Fruit fly (Drosophila melanogaster) whole organism, wandering third instar larva: ENCODE measurements around the gene Cad89D.
A peak's percentile ranks its signal among the peaks of the same experiment; 100 is the strongest.

Experiments
- Abd-B ChIP-seq: fragments of >200 bp; optimal IDR thresholded peaks from 2 replicates; lab custom pipeline; 2017; ENCODE audit warnings: missing biosample characterization, missing genetic modification characterization
- CG32264 ChIP-seq: fragments of 200-800 bp; sonication (Bioruptor generic); optimal IDR thresholded peaks from 2 replicates; lab custom pipeline; 2016; ENCODE audit warnings: missing biosample characterization, missing genetic modification characterization
- CG9705 ChIP-seq: fragments of 200-800 bp; sonication (Bioruptor generic); optimal IDR thresholded peaks from 2 replicates; lab custom pipeline; 2018; ENCODE audit warnings: missing biosample characterization, mild to moderate bottlenecking, missing genetic modification characterization
- CrebA ChIP-seq: fragments of 200-800 bp; sonication (Bioruptor generic); optimal IDR thresholded peaks from 2 replicates; lab custom pipeline; 2016; ENCODE audit warnings: missing biosample characterization, mild to moderate bottlenecking, missing genetic modification characterization, borderline replicate concordance
- Dif ChIP-seq: fragments of 200-275, 200-300 bp; sonication (Bioruptor generic); optimal IDR thresholded peaks from 2 replicates; lab custom pipeline; 2018; ENCODE audit warnings: missing biosample characterization, missing genetic modification characterization; ENCODE audit not compliant: partially characterized antibody
- HLH106 ChIP-seq: fragments of 200-800 bp; optimal IDR thresholded peaks from 3 replicates; lab custom pipeline; 2019; ENCODE audit warnings: missing biosample characterization, mild to moderate bottlenecking, missing genetic modification characterization, moderate library complexity
- Hnf4 ChIP-seq: fragments of 200-800 bp; sonication (Bioruptor generic); optimal IDR thresholded peaks from 2 replicates; lab custom pipeline; 2016; ENCODE audit warnings: missing biosample characterization, mild to moderate bottlenecking, missing genetic modification characterization
- Mio ChIP-seq: sonication (Bioruptor generic); optimal IDR thresholded peaks from 2 replicates; lab custom pipeline; 2016; ENCODE audit warnings: missing biosample characterization, missing genetic modification characterization
- Myc ChIP-seq: fragments of >200 bp; optimal IDR thresholded peaks from 2 replicates; lab custom pipeline; 2017
- OdsH ChIP-seq: fragments of 200-800 bp; sonication (Bioruptor generic); optimal IDR thresholded peaks from 2 replicates; lab custom pipeline; 2016; ENCODE audit warnings: missing biosample characterization, mild to moderate bottlenecking, missing genetic modification characterization
- Rel ChIP-seq, 2 experiments: fragments of 200-800 bp; sonication (Bioruptor generic) in 1 of 2; optimal IDR thresholded peaks; 2 replicates in 1 of 2; 3 replicates in 1 of 2; lab custom pipeline; 2016 to 2019; ENCODE audit warnings: mild to moderate bottlenecking in 2 of 2, missing biosample characterization in 2 of 2, missing genetic modification characterization in 2 of 2, moderate library complexity in 1 of 2
- Sp1 ChIP-seq: fragments of 200-800 bp; sonication (Bioruptor generic); optimal IDR thresholded peaks from 3 replicates; lab custom pipeline; 2019; ENCODE audit warnings: missing biosample characterization, mild to moderate bottlenecking, missing genetic modification characterization, moderate library complexity
- Vsx2 ChIP-seq: fragments of 200-300, 225-300 bp; sonication (Bioruptor generic); optimal IDR thresholded peaks from 2 replicates; lab custom pipeline; 2018; ENCODE audit warnings: missing biosample characterization, missing genetic modification characterization; ENCODE audit not compliant: partially characterized antibody
- br ChIP-seq: fragments of 200-800 bp; sonication (Bioruptor generic); optimal IDR thresholded peaks from 2 replicates; lab custom pipeline; 2016; ENCODE audit warnings: missing biosample characterization, missing genetic modification characterization
- brk ChIP-seq: fragments of 200-800 bp; sonication (Bioruptor generic); optimal IDR thresholded peaks from 2 replicates; lab custom pipeline; 2016; ENCODE audit warnings: missing biosample characterization, mild to moderate bottlenecking, missing genetic modification characterization
- dl ChIP-seq, 2 experiments: fragments of 175-275, 200-275 bp in 1 of 2; fragments of 200-275 bp in 1 of 2; sonication (Bioruptor generic); optimal IDR thresholded peaks; lab custom pipeline; 2018; ENCODE audit warnings: mild to moderate bottlenecking in 2 of 2, missing biosample characterization in 2 of 2, missing genetic modification characterization in 2 of 2, moderate library complexity in 2 of 2; ENCODE audit not compliant: partially characterized antibody in 2 of 2, insufficient read depth in 1 of 2
- dsf ChIP-seq: sonication (Bioruptor generic); optimal IDR thresholded peaks from 2 replicates; lab custom pipeline; 2016; ENCODE audit warnings: missing biosample characterization, missing genetic modification characterization, borderline replicate concordance
- ey ChIP-seq: fragments of 200-800 bp; sonication (Bioruptor generic); optimal IDR thresholded peaks from 2 replicates; lab custom pipeline; 2016; ENCODE audit warnings: missing biosample characterization, missing genetic modification characterization
- fru ChIP-seq: fragments of 200-800 bp; sonication (Bioruptor generic); optimal IDR thresholded peaks from 3 replicates; lab custom pipeline; 2016; ENCODE audit warnings: missing biosample characterization, mild to moderate bottlenecking, missing genetic modification characterization
- h ChIP-seq: fragments of 200-800 bp; sonication (Bioruptor generic); optimal IDR thresholded peaks from 3 replicates; lab custom pipeline; 2016; ENCODE audit warnings: missing biosample characterization, mild to moderate bottlenecking, missing genetic modification characterization
- jim ChIP-seq: fragments of 175-275, 200-325 bp; sonication (Bioruptor generic); optimal IDR thresholded peaks from 2 replicates; lab custom pipeline; 2016; ENCODE audit warnings: missing biosample characterization, mild to moderate bottlenecking, missing genetic modification characterization
- lola ChIP-seq: fragments of >200 bp; optimal IDR thresholded peaks from 2 replicates; lab custom pipeline; 2017; ENCODE audit warnings: missing biosample characterization, missing genetic modification characterization
- pan ChIP-seq: fragments of >200 bp; optimal IDR thresholded peaks from 2 replicates; lab custom pipeline; 2017
- psq ChIP-seq: fragments of 200-800 bp; sonication (Bioruptor generic); optimal IDR thresholded peaks from 3 replicates; lab custom pipeline; 2017; ENCODE audit warnings: missing biosample characterization, mild to moderate bottlenecking, missing genetic modification characterization, moderate library complexity
- rgr ChIP-seq: fragments of 200-800 bp; sonication (Bioruptor generic); optimal IDR thresholded peaks from 3 replicates; lab custom pipeline; 2016; ENCODE audit warnings: missing biosample characterization, mild to moderate bottlenecking, missing genetic modification characterization
- sage ChIP-seq: fragments of 200-800 bp; sonication (Bioruptor generic); optimal IDR thresholded peaks from 2 replicates; lab custom pipeline; 2016; ENCODE audit warnings: missing biosample characterization, mild to moderate bottlenecking, missing genetic modification characterization
- tai ChIP-seq: sonication (Bioruptor generic); optimal IDR thresholded peaks from 2 replicates; lab custom pipeline; 2016; ENCODE audit warnings: missing biosample characterization, missing genetic modification characterization
- usp ChIP-seq: fragments of >200 bp; optimal IDR thresholded peaks from 2 replicates; lab custom pipeline; 2017; ENCODE audit warnings: missing biosample characterization, missing genetic modification characterization
- woc ChIP-seq: sonication (Bioruptor generic); optimal IDR thresholded peaks from 2 replicates; lab custom pipeline; 2016; ENCODE audit warnings: missing biosample characterization, mild to moderate bottlenecking, missing genetic modification characterization

Gene Cad89D

DNA sequence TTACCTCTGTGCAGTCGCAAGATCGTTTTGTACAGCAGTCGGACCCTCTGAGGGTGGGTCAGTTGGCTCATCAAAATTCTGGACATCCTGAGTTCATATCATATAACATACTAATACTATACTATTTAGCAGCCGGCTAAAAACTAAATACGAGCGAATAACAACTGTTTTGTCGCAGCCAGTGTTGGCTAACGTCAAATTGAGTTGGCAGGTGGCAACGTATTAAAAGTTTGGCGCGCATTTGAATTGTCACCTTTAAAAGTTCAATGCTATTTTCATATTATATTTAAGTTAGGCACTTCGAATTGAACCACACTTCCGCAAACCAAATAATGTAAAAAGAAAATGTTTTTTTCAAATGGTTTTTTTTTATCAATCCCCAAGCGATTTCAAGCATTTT lies 12.9 kb downstream of the Cad89D start, which contains the start of gene Sdhaf3:
TSS of gene Sdhaf3 (minus strand) at position 177 of the 400 bp plus-strand sequence.
- no peak for TF ChIP-seq Sp1 (GFP tag; lab: Kevin White, UChicago)
- peak; percentile 38 for TF ChIP-seq sage (GFP tag; lab: Kevin White, UChicago)
- peak; percentile 0 for TF ChIP-seq CG32264 (GFP tag; lab: Kevin White, UChicago)
- TF ChIP-seq OdsH (GFP tag; lab: Kevin White, UChicago): peak; percentile 3
- TF ChIP-seq br (GFP tag; lab: Kevin White, UChicago): no peak
- TF ChIP-seq dl (GFP tag; optimal IDR thresholded peaks at IDR 0.05; lab: Kevin White, UChicago; ENCODE audit: insufficient read depth in 1 of 2, partially characterized antibody in 2 of 2): no peak

DNA sequence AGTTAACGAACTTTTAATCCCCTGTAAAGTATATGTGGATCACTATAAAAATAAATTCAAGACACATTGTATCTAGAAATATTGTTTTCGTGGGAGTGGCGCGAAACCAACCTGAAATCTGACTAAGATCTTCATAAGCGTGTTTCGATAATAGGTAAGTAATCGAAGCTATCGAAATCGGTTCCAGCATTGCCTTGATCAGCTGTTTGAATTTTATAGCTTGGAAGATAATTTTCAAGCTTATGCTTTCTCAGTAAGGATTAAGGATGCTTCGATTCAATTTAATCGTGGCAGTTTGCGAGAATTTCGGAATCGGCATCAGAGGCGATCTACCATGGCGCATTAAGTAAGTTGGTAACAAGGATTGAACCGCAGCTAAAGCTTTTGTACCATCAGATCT lies 14.2 kb downstream of the Cad89D start, which contains the start of gene Dhfr:
TSS of gene Dhfr (plus strand) at position 173 of the 400 bp plus-strand sequence.
- TF ChIP-seq HLH106 (tag; lab: Kevin White, UChicago): no peak
- no peak for TF ChIP-seq ey (GFP tag; lab: Kevin White, UChicago)
- TF ChIP-seq usp (GFP tag; lab: Kevin White, UChicago): no peak
- TF ChIP-seq CG9705 (GFP tag; lab: Kevin White, UChicago): no peak
- TF ChIP-seq jim (GFP tag; lab: Kevin White, UChicago): no peak
- no peak for TF ChIP-seq dl (GFP tag; optimal IDR thresholded peaks at IDR 0.05; lab: Kevin White, UChicago; ENCODE audit: insufficient read depth in 1 of 2, partially characterized antibody in 2 of 2)
- TF ChIP-seq Hnf4 (GFP tag; lab: Kevin White, UChicago): no peak
- no peak for TF ChIP-seq Sp1 (GFP tag; lab: Kevin White, UChicago)
- TF ChIP-seq Myc (lab: Kevin White, UChicago): no peak
- TF ChIP-seq fru (GFP tag; lab: Kevin White, UChicago): no peak
- no peak for TF ChIP-seq CrebA
- no peak for TF ChIP-seq woc (GFP tag; lab: Kevin White, UChicago)
- TF ChIP-seq pan (lab: Kevin White, UChicago): no peak
- no peak for TF ChIP-seq OdsH (GFP tag; lab: Kevin White, UChicago)
- TF ChIP-seq brk (GFP tag; lab: Kevin White, UChicago): no peak
- TF ChIP-seq Abd-B (GFP tag; lab: Kevin White, UChicago): no peak
- no peak for TF ChIP-seq CG32264 (GFP tag; lab: Kevin White, UChicago)

DNA sequence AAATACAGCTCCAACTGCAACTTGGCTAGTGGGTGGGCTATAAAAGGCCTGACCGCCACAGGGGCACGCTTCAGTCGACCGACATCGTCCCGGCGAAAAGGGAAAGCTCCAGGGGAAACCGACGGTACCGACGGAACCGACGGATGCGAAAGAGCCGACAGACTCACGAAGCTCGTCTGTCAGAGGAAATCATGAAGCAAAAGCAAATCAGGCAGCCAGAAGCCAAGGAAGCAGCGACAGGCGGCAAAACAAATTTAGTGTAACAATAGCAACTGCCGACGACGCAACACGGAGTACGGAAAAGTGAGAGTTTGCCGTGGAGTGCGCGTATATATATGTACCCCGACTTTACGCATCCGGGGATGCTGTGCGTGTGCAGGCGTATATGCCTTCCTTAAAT lies 18.2 kb downstream of the Cad89D start, which contains the start of gene Gyc89Db:
TSS of gene Gyc89Db (plus strand) at position 78 of the 400 bp plus-strand sequence.
- no peak for TF ChIP-seq brk (GFP tag; lab: Kevin White, UChicago)
- no peak for TF ChIP-seq OdsH (GFP tag; lab: Kevin White, UChicago)
- TF ChIP-seq dsf (GFP tag; lab: Kevin White, UChicago): no peak

DNA sequence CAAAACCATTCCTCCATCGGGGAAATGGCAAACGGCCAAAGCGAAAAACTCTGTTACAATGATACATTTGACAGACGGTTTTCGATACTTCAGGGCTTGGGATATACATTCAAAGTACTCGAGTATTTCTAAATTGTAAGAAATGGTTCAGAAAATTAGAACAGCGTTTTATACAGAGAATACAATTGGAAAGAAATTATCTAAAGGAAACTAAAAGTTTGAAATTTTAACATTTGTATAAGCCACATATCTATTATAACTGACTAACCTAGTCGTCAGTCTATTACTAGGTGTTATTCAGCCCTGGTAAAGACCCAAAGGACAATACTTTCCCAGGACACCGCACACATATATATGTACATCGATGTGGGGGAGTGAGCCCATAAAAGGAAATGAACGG lies 18.8 kb downstream of the Cad89D start:
- TF ChIP-seq Myc (lab: Kevin White, UChicago): no peak
- no peak for TF ChIP-seq woc (GFP tag; lab: Kevin White, UChicago)
- TF ChIP-seq brk (GFP tag; lab: Kevin White, UChicago): no peak
- TF ChIP-seq Mio (GFP tag; lab: Kevin White, UChicago): no peak
- TF ChIP-seq br (GFP tag; lab: Kevin White, UChicago): no peak
- TF ChIP-seq rgr (GFP tag; lab: Kevin White, UChicago): no peak
- TF ChIP-seq jim (GFP tag; lab: Kevin White, UChicago): no peak
- TF ChIP-seq h (GFP tag; lab: Kevin White, UChicago): no peak
- no peak for TF ChIP-seq psq (GFP tag; lab: Kevin White, UChicago)
- TF ChIP-seq CG32264 (GFP tag; lab: Kevin White, UChicago): no peak
- no peak for TF ChIP-seq Rel (GFP tag; optimal IDR thresholded peaks at IDR 0.05; lab: Kevin White, UChicago)
- TF ChIP-seq Rel (tag; optimal IDR thresholded peaks at IDR 0.05; lab: Kevin White, UChicago): no peak
- TF ChIP-seq tai (GFP tag; lab: Kevin White, UChicago): no peak
- no peak for TF ChIP-seq Dif

DNA sequence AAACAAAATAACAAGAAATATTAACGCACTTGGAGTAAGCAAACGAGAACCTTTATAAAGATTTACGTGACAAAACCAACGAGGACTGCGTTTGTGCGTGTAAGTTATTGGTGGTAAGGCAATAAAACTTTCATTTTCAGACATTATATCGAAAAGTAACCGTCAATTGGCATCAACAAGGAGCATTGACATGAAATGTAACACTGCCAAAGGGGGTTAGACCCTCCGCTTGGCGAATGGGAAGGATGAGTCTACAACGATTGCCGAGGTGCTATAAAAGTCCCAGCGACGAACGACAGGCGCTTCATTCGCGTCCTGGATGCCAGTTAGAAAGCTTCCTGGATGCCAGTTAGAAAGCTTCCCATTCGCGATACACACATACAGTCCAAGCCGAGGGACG lies 22.9 kb downstream of the Cad89D start, which contains the start of gene Gyc89Da:
TSS of gene Gyc89Da (plus strand) at position 301 of the 400 bp plus-strand sequence.
- no peak for TF ChIP-seq Vsx2 (GFP tag; lab: Kevin White, UChicago)
- TF ChIP-seq HLH106 (tag; lab: Kevin White, UChicago): no peak
- no peak for TF ChIP-seq sage (GFP tag; lab: Kevin White, UChicago)
- no peak for TF ChIP-seq jim (GFP tag; lab: Kevin White, UChicago)
- TF ChIP-seq Rel (GFP tag; optimal IDR thresholded peaks at IDR 0.05; lab: Kevin White, UChicago): no peak
- TF ChIP-seq Rel (tag; optimal IDR thresholded peaks at IDR 0.05; lab: Kevin White, UChicago): no peak
- no peak for TF ChIP-seq h (GFP tag; lab: Kevin White, UChicago)
- TF ChIP-seq usp (GFP tag; lab: Kevin White, UChicago): no peak
- no peak for TF ChIP-seq lola (GFP tag; lab: Kevin White, UChicago)
- TF ChIP-seq br (GFP tag; lab: Kevin White, UChicago): no peak
- no peak for TF ChIP-seq Dif
- TF ChIP-seq, all 38 proteins: peak for 0
